Fruit fly (Drosophila melanogaster): ENCODE data around the gene Hmx.

The Hmx gene

dm6 chr3R:17583658-17584460, 25.1 kb downstream of the Hmx start (continued):
- TF ChIP-seq crc (GFP tag; optimal IDR thresholded peaks at IDR 0.05) (no peak), hbn (GFP tag; IDR thresholded peaks at IDR 0.05; ENCODE audit: partially characterized antibody) (no peak), CG34224 (GFP tag; IDR thresholded peaks at IDR 0.05; ENCODE audit: partially characterized antibody) (no peak), slbo (GFP tag; IDR thresholded peaks at IDR 0.05) (no peak), CG7372 (GFP tag; IDR thresholded peaks at IDR 0.05) (no peak), CG10431 (GFP tag; optimal IDR thresholded peaks at IDR 0.05) (peak; percentile 49), bowl (GFP tag; IDR thresholded peaks at IDR 0.05) (no peak), Lhr (GFP tag; optimal IDR thresholded peaks at IDR 0.05) (no peak), CG5245 (GFP tag; optimal IDR thresholded peaks at IDR 0.05) (peak; percentile 25), Nf-YA (GFP tag; IDR thresholded peaks at IDR 0.05) (no peak), CG1529 (GFP tag; optimal IDR thresholded peaks at IDR 0.05) (peak; percentile 22), CG4282 (GFP tag; optimal IDR thresholded peaks at IDR 0.05) (no peak), Lim3 (GFP tag; IDR thresholded peaks at IDR 0.05) (no peak), HmgZ (tag; optimal IDR thresholded peaks at IDR 0.05) (no peak), CG17829 (tag; optimal IDR thresholded peaks at IDR 0.05) (peak; percentile 68), CG17186 (GFP tag; optimal IDR thresholded peaks at IDR 0.05) (no peak), pzg (GFP tag; optimal IDR thresholded peaks at IDR 0.05) (no peak), bab2 (GFP tag; optimal IDR thresholded peaks at IDR 0.05) (no peak), BtbVII (GFP tag; optimal IDR thresholded peaks at IDR 0.05) (no peak), odd (GFP tag; optimal IDR thresholded peaks at IDR 0.05) (no peak), Chrac-16 (GFP tag; optimal IDR thresholded peaks at IDR 0.05) (peak; percentile 35), CG8359 (GFP tag; optimal IDR thresholded peaks at IDR 0.05; ENCODE audit: borderline replicate concordance) (no peak), lov (optimal IDR thresholded peaks at IDR 0.05) (no peak), lov (GFP tag; IDR thresholded peaks at IDR 0.05) (0 out of 3 replicates have a peak, but pooled peaks have one; percentile 6), CG34376 (GFP tag; optimal IDR thresholded peaks at IDR 0.05) (no peak), Mrtf (GFP tag; IDR thresholded peaks at IDR 0.05) (no peak), Myb (GFP tag; optimal IDR thresholded peaks at IDR 0.05) (no peak), E2f1 (GFP tag; IDR thresholded peaks at IDR 0.05) (no peak), seq (GFP tag; IDR thresholded peaks at IDR 0.05) (0 out of 2 replicates have a peak, but pooled peaks have one; percentile 11), CG17361 (GFP tag; IDR thresholded peaks at IDR 0.05) (peak; percentile 69), Opbp (GFP tag; IDR thresholded peaks at IDR 0.05; ENCODE audit: partially characterized antibody) (no peak), B-H1 (GFP tag; IDR thresholded peaks at IDR 0.05) (no peak), cad (GFP tag; optimal IDR thresholded peaks at IDR 0.05) (no peak), CG9817 (tag; optimal IDR thresholded peaks at IDR 0.05) (peak; percentile 0), ro (GFP tag; IDR thresholded peaks at IDR 0.05) (no peak), rib (GFP tag; IDR thresholded peaks at IDR 0.05) (no peak), row (GFP tag; IDR thresholded peaks at IDR 0.05) (peak; percentile 70), CG6683 (GFP tag; optimal IDR thresholded peaks at IDR 0.05) (no peak), sr (GFP tag; IDR thresholded peaks at IDR 0.05) (no peak), CG9437 (GFP tag; optimal IDR thresholded peaks at IDR 0.05) (peak; percentile 2), CG10959 (GFP tag; IDR thresholded peaks at IDR 0.05) (peak; percentile 30; the same call in 1 of the 2 replicates), CG13775 (GFP tag; optimal IDR thresholded peaks at IDR 0.05) (no peak), gem (tag; optimal IDR thresholded peaks at IDR 0.05) (peak; percentile 76), CG4617 (GFP tag; optimal IDR thresholded peaks at IDR 0.05; ENCODE audit: borderline replicate concordance) (no peak), CG15601 (tag; optimal IDR thresholded peaks at IDR 0.05) (peak; percentile 58), CG15269 (tag; optimal IDR thresholded peaks at IDR 0.05) (peak; percentile 32), fd64A (GFP tag; optimal IDR thresholded peaks at IDR 0.05) (no peak), CG9609 (GFP tag; optimal IDR thresholded peaks at IDR 0.05) (no peak), CG7928 (GFP tag; optimal IDR thresholded peaks at IDR 0.05) (no peak), aop (GFP tag; IDR thresholded peaks at IDR 0.05) (no peak)
